Worm (Caenorhabditis elegans) whole organism, L4 larva: Measurements from ENCODE around the gene K01A6.4.
A peak's percentile ranks its signal among the peaks of the same experiment; 100 is the strongest.

Experiments used
- D1046.2 ChIP-seq: fragments of 200-800 bp; sonication (Bioruptor generic); IDR thresholded peaks from 2 replicates; pipeline ENCODE4 v1.3.6; 2022; ENCODE audit warnings: missing genetic modification characterization, missing compliant biosample characterization
- F10B5.3 ChIP-seq: sonication (generic microtip); optimal IDR thresholded peaks from 2 replicates; lab custom pipeline; 2016; ENCODE audit warnings: mild to moderate bottlenecking, missing genetic modification characterization, missing compliant biosample characterization
- F26F4.8 ChIP-seq: fragments of 200-800 bp; sonication (Bioruptor generic); conservative IDR thresholded peaks from 2 replicates; pipeline ENCODE4 v1.3.6; 2022; ENCODE audit warnings: missing genetic modification characterization, missing compliant biosample characterization
- F37D6.2 ChIP-seq: sonication (generic microtip); optimal IDR thresholded peaks from 2 replicates; lab custom pipeline; 2016; ENCODE audit warnings: mild to moderate bottlenecking, missing genetic modification characterization, missing compliant biosample characterization
- F49E8.2 ChIP-seq: sonication (generic microtip); optimal IDR thresholded peaks from 2 replicates; lab custom pipeline; 2016; ENCODE audit warnings: missing compliant biosample characterization, mild to moderate bottlenecking, missing genetic modification characterization, borderline replicate concordance
- Y5F2A.4 ChIP-seq: fragments of 200-800 bp; sonication (Bioruptor generic); optimal IDR thresholded peaks from 2 replicates; lab custom pipeline; 2018; ENCODE audit warnings: mild to moderate bottlenecking, missing genetic modification characterization, missing compliant biosample characterization
- Y75B8A.6 ChIP-seq: fragments of 200-800 bp; sonication (Bioruptor generic); IDR thresholded peaks from 2 replicates; pipeline ENCODE4 v1.3.6; 2022; ENCODE audit warnings: missing genetic modification reagents, missing genetic modification characterization, missing compliant biosample characterization
- ZK546.5 ChIP-seq, 2 experiments: sonication (generic microtip); optimal IDR thresholded peaks; 2 replicates each; lab custom pipeline; 2017; ENCODE audit warnings: missing biosample characterization in 2 of 2, missing genetic modification characterization in 2 of 2
- aha-1 ChIP-seq: fragments of 150-350 bp; peaks from one replicate; lab custom pipeline; 2014; ENCODE audit warnings: missing biosample characterization, missing genetic modification characterization
- aly-2 ChIP-seq: sonication (generic microtip); optimal IDR thresholded peaks from 2 replicates; lab custom pipeline; 2018; ENCODE audit warnings: missing biosample characterization, missing genetic modification characterization
- ceh-20 ChIP-seq: fragments of 200-800 bp; sonication (Bioruptor generic); IDR thresholded peaks from 2 replicates; pipeline ENCODE4 v1.3.6; 2022; ENCODE audit warnings: missing genetic modification reagents, missing genetic modification characterization, missing compliant biosample characterization
- ceh-62 ChIP-seq: sonication (generic microtip); optimal IDR thresholded peaks from 2 replicates; lab custom pipeline; 2017; ENCODE audit warnings: missing biosample characterization, missing genetic modification characterization
- ctbp-1 ChIP-seq: fragments of 200-800 bp; sonication (Bioruptor generic); IDR thresholded peaks from 2 replicates; pipeline ENCODE4 v1.3.6; 2022; ENCODE audit warnings: missing genetic modification reagents, missing genetic modification characterization, missing compliant biosample characterization
- daf-12 ChIP-seq: fragments of 150-350 bp; optimal IDR thresholded peaks from 2 replicates; lab custom pipeline; 2014; ENCODE audit warnings: missing biosample characterization, missing genetic modification reagents, missing genetic modification characterization
- daf-16 ChIP-seq, 3 experiments: sonication (generic microtip); optimal IDR thresholded peaks; 2 replicates each; lab custom pipeline; 2016 to 2017; ENCODE audit warnings: missing genetic modification characterization in 3 of 3, missing genetic modification reagents in 3 of 3, mild to moderate bottlenecking in 2 of 3, missing compliant biosample characterization in 2 of 3, missing biosample characterization in 1 of 3, moderate library complexity in 1 of 3
- daf-8 ChIP-seq: fragments of 200-800 bp; sonication (Bioruptor generic); IDR thresholded peaks from 2 replicates; pipeline ENCODE4 v1.3.6; 2022; ENCODE audit warnings: missing genetic modification characterization, missing compliant biosample characterization
- dmd-6 ChIP-seq: fragments of 200-800 bp; sonication (Bioruptor generic); IDR thresholded peaks from 2 replicates; pipeline ENCODE4 v1.3.6; 2022; ENCODE audit warnings: missing genetic modification reagents, missing genetic modification characterization, missing compliant biosample characterization
- dmd-8 ChIP-seq: fragments of 200-800 bp; sonication (Bioruptor generic); IDR thresholded peaks from 2 replicates; pipeline ENCODE4 v1.3.6; 2022; ENCODE audit warnings: missing genetic modification characterization, missing compliant biosample characterization
- dpl-1 ChIP-seq: fragments of 150-350 bp; optimal IDR thresholded peaks from 2 replicates; lab custom pipeline; 2014; ENCODE audit warnings: missing biosample characterization, missing genetic modification reagents, missing genetic modification characterization
- fkh-10 ChIP-seq: fragments of 150-350 bp; optimal IDR thresholded peaks from 2 replicates; lab custom pipeline; 2014; ENCODE audit warnings: missing biosample characterization, missing genetic modification reagents, missing genetic modification characterization
- hlh-11 ChIP-seq: fragments of 200-800 bp; sonication (Bioruptor generic); optimal IDR thresholded peaks from 2 replicates; lab custom pipeline; 2018; ENCODE audit warnings: mild to moderate bottlenecking, missing genetic modification characterization, missing compliant biosample characterization
- hlh-30 ChIP-seq: sonication (generic microtip); optimal IDR thresholded peaks from 2 replicates; lab custom pipeline; 2017; ENCODE audit warnings: antibody characterized with exemption, mild to moderate bottlenecking, missing genetic modification characterization, missing compliant biosample characterization; ENCODE audit not compliant: insufficient read depth
- hmg-1.1 ChIP-seq: fragments of 200-800 bp; sonication (Bioruptor generic); IDR thresholded peaks from 2 replicates; pipeline ENCODE4 v1.3.6; 2022; ENCODE audit warnings: missing genetic modification reagents, missing genetic modification characterization, missing compliant biosample characterization
- lin-1 ChIP-seq: fragments of 200-800 bp; sonication (Bioruptor generic); IDR thresholded peaks from 2 replicates; pipeline ENCODE4 v1.3.6; 2022; ENCODE audit warnings: missing genetic modification reagents, missing genetic modification characterization, missing compliant biosample characterization
- lin-13 ChIP-seq: fragments of 150-350 bp; optimal IDR thresholded peaks from 2 replicates; lab custom pipeline; 2014; ENCODE audit warnings: missing biosample characterization, missing genetic modification reagents, missing genetic modification characterization
- lin-15B ChIP-seq: fragments of 150-350 bp; sonication (generic microtip); optimal IDR thresholded peaks from 3 replicates; lab custom pipeline; 2014; ENCODE audit warnings: missing biosample characterization, missing genetic modification characterization
- lin-39 ChIP-seq: fragments of 150-350 bp; optimal IDR thresholded peaks from 2 replicates; lab custom pipeline; 2014; ENCODE audit warnings: missing biosample characterization, missing genetic modification reagents, missing genetic modification characterization
- mdl-1 ChIP-seq, 2 experiments: fragments of 150-350 bp in 1 of 2; sonication (generic microtip) in 1 of 2; optimal IDR thresholded peaks; 2 replicates each; lab custom pipeline; 2014 to 2017; ENCODE audit warnings: missing biosample characterization in 2 of 2, missing genetic modification characterization in 2 of 2
- mdt-29 ChIP-seq: fragments of 200-800 bp; sonication (Bioruptor generic); IDR thresholded peaks from 2 replicates; pipeline ENCODE4 v1.3.6; 2022; ENCODE audit warnings: missing genetic modification reagents, missing genetic modification characterization, missing compliant biosample characterization
- mep-1 ChIP-seq: fragments of 150-350 bp; sonication (generic microtip); optimal IDR thresholded peaks from 3 replicates; lab custom pipeline; 2014; ENCODE audit warnings: missing biosample characterization, missing genetic modification characterization
- mes-2 ChIP-seq: sonication (generic microtip); optimal IDR thresholded peaks from 2 replicates; lab custom pipeline; 2016; ENCODE audit warnings: missing genotype, mild to moderate bottlenecking, missing genetic modification characterization, missing compliant biosample characterization; ENCODE audit not compliant: poor library complexity, severe bottlenecking
- mxl-2 ChIP-seq: fragments of 200-800 bp; sonication (Bioruptor generic); conservative IDR thresholded peaks from 2 replicates; pipeline ENCODE4 v1.3.6; 2022; ENCODE audit warnings: missing genetic modification reagents, missing genetic modification characterization, missing compliant biosample characterization
- nhr-111 ChIP-seq: fragments of 200-800 bp; sonication (Bioruptor generic); optimal IDR thresholded peaks from 2 replicates; lab custom pipeline; 2018; ENCODE audit warnings: mild to moderate bottlenecking, missing genetic modification characterization, missing compliant biosample characterization
- nhr-28 ChIP-seq: fragments of 150-350 bp; optimal IDR thresholded peaks from 2 replicates; lab custom pipeline; 2014; ENCODE audit warnings: missing biosample characterization, missing genetic modification characterization
- nhr-41 ChIP-seq: fragments of 200-800 bp; sonication (Bioruptor generic); IDR thresholded peaks from 2 replicates; pipeline ENCODE4 v1.3.6; 2022; ENCODE audit warnings: missing genetic modification reagents, missing genetic modification characterization, missing compliant biosample characterization
- pqm-1 ChIP-seq: sonication (generic microtip); optimal IDR thresholded peaks from 2 replicates; lab custom pipeline; 2017; ENCODE audit warnings: missing biosample characterization, missing genetic modification characterization
- rbr-2 ChIP-seq: sonication (generic microtip); optimal IDR thresholded peaks from 2 replicates; lab custom pipeline; 2016; ENCODE audit warnings: missing genotype, missing genetic modification characterization, missing compliant biosample characterization
- saeg-2 ChIP-seq: fragments of 200-800 bp; sonication (Bioruptor generic); IDR thresholded peaks from 2 replicates; pipeline ENCODE4 v1.3.6; 2022; ENCODE audit warnings: missing genetic modification reagents, missing genetic modification characterization, missing compliant biosample characterization
- skn-1 ChIP-seq: fragments of 150-350 bp; optimal IDR thresholded peaks from 2 replicates; lab custom pipeline; 2014; ENCODE audit warnings: missing biosample characterization, missing genetic modification characterization
- tag-97 ChIP-seq: fragments of 200-800 bp; sonication (Bioruptor generic); IDR thresholded peaks from 2 replicates; pipeline ENCODE4 v1.3.6; 2022; ENCODE audit warnings: missing genetic modification characterization, missing compliant biosample characterization
- unc-130 ChIP-seq: sonication (generic microtip); optimal IDR thresholded peaks from 2 replicates; lab custom pipeline; 2016; ENCODE audit warnings: missing genetic modification reagents, missing genetic modification characterization, missing compliant biosample characterization
- unc-62 ChIP-seq, 3 experiments: fragments of 150-350 bp in 1 of 3; sonication (generic microtip); optimal IDR thresholded peaks in 2 of 3; peaks in 1 of 3; 1 replicate in 1 of 3; 2 replicates in 2 of 3; lab custom pipeline; 2014 to 2017; ENCODE audit warnings: missing biosample characterization in 3 of 3, missing genetic modification characterization in 3 of 3, missing genetic modification reagents in 3 of 3, missing genotype in 1 of 3
- zip-11 ChIP-seq: fragments of 200-800 bp; sonication (Bioruptor generic); IDR thresholded peaks from 2 replicates; pipeline ENCODE4 v1.3.6; 2022; ENCODE audit warnings: missing genetic modification characterization, missing compliant biosample characterization
- ztf-11 ChIP-seq: fragments of 150-350 bp; optimal IDR thresholded peaks from 2 replicates; lab custom pipeline; 2014; ENCODE audit warnings: missing biosample characterization, missing genetic modification characterization
- ztf-7 ChIP-seq: fragments of 150-350 bp; optimal IDR thresholded peaks from 2 replicates; lab custom pipeline; 2014; ENCODE audit warnings: missing biosample characterization, missing genetic modification characterization

The K01A6.4 gene

DNA sequence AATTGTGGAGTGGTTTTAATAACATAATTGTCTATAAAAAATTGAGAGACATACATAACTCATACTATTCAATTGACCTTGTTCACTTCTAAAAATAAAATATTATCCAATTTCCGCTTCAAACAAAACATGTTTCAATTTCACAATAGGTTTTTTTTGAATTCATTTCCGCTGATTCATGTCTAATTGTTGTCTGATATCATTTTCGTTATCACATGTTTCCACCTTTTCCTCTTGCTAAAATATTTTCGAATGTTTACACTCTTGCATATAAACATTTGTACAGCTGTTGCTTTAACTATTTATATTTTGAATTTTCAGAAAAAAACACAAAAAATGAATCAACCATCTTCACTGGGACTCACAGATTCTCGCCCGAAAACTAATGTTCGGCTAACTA lies 5.2 kb upstream of the K01A6.4 start, which contains the start of gene gem-4:
gem-4 (plus strand) TSS at position 301 of the 400 bp plus-strand sequence.
- TF ChIP-seq nhr-28 (tag; lab: Kevin White, UChicago), result peak; percentile 30
- TF ChIP-seq lin-39 (tag; lab: Kevin White, UChicago), result no peak

DNA sequence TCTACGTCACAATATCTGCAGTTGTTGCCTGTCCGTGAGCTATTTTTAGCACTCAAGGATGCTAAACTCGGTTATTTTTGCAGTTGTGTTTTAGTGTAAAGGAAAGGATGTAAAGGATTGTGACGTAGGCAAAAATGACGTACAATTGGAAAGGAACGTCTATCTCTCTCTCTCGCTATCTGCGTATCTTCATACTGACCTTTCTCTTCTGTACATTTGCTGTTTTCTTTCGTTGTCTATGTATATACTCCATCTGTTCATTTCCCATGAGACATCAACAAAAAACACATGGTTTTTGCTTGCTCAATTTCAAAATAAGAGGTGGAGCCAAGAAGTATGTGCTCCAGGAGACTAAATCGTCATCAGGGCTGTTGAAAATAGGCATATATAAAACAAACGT lies 4.2 kb upstream of the K01A6.4 start:
- TF ChIP-seq D1046.2 (GFP tag; lab: Robert Waterston, UW), result no peak
- TF ChIP-seq rbr-2, result peak; percentile 20
- no peak for TF ChIP-seq ztf-11 (tag; lab: Kevin White, UChicago)
- no peak for TF ChIP-seq lin-13 (GFP tag; lab: Kevin White, UChicago)
- TF ChIP-seq ctbp-1, result no peak
- no peak for TF ChIP-seq mep-1 (tag; lab: Kevin White, UChicago)
- TF ChIP-seq mdl-1 (tag; optimal IDR thresholded peaks at IDR 0.05; lab: Kevin White, UChicago), result peak in 1 of 2 experiments; percentile 52
- TF ChIP-seq tag-97, result no peak
- no peak for TF ChIP-seq unc-130 (GFP tag; lab: Kevin White, UChicago)
- no peak for TF ChIP-seq F49E8.2 (tag; lab: Kevin White, UChicago)
- no peak for TF ChIP-seq dpl-1 (GFP tag; lab: Kevin White, UChicago)
- TF ChIP-seq skn-1 (tag; lab: Kevin White, UChicago), result no peak
- TF ChIP-seq unc-62 (GFP tag; optimal IDR thresholded peaks at IDR 0.05 in 1 of 2; lab: Kevin White, UChicago), result peak in 1 of 2 experiments; percentile 71
- TF ChIP-seq unc-62 (tag; optimal IDR thresholded peaks at IDR 0.05; lab: Kevin White, UChicago), result no peak
- TF ChIP-seq saeg-2, result no peak
- TF ChIP-seq aly-2 (tag; lab: Kevin White, UChicago), result no peak
- 0 out of 2 replicates have a peak, but pooled peaks have one; percentile 13 for TF ChIP-seq dmd-6 (GFP tag; lab: Robert Waterston, UW)
- TF ChIP-seq Y75B8A.6 (GFP tag; lab: Robert Waterston, UW), result no peak
- no peak for TF ChIP-seq F37D6.2
- no peak for TF ChIP-seq lin-1 (GFP tag; lab: Robert Waterston, UW)
- TF ChIP-seq daf-16 (GFP tag; optimal IDR thresholded peaks at IDR 0.05; lab: Kevin White, UChicago), result peak in 1 of 2 experiments; percentile 88
- TF ChIP-seq daf-16 (tag; optimal IDR thresholded peaks at IDR 0.05; lab: Kevin White, UChicago), result no peak
- no peak for TF ChIP-seq nhr-41 (GFP tag; lab: Robert Waterston, UW)
- no peak for TF ChIP-seq mxl-2 (GFP tag; lab: Robert Waterston, UW)
- no peak for TF ChIP-seq F10B5.3 (tag; lab: Kevin White, UChicago)
- TF ChIP-seq mdt-29 (GFP tag; lab: Robert Waterston, UW), result no peak
- no peak for TF ChIP-seq F26F4.8 (GFP tag; lab: Robert Waterston, UW)
- no peak for TF ChIP-seq daf-12 (tag; lab: Kevin White, UChicago)
- no peak for TF ChIP-seq aha-1 (tag; lab: Kevin White, UChicago)
- no peak for TF ChIP-seq lin-15B
- no peak for TF ChIP-seq zip-11
- TF ChIP-seq ceh-20 (GFP tag; lab: Robert Waterston, UW), result 0 out of 2 replicates have a peak, but pooled peaks have one; percentile 22
- TF ChIP-seq ztf-7 (tag; lab: Kevin White, UChicago), result no peak
- no peak for TF ChIP-seq ceh-62 (tag; lab: Kevin White, UChicago)
- no peak for TF ChIP-seq dmd-8 (GFP tag; lab: Robert Waterston, UW)
- no peak for TF ChIP-seq hmg-1.1 (GFP tag; lab: Robert Waterston, UW)
- no peak for TF ChIP-seq nhr-111 (GFP tag; lab: Kevin White, UChicago)
- TF ChIP-seq daf-8 (GFP tag; lab: Robert Waterston, UW), result no peak
- peak; percentile 62 for TF ChIP-seq hlh-11
- TF ChIP-seq fkh-10, result no peak
- no peak for TF ChIP-seq pqm-1 (tag; lab: Kevin White, UChicago)
- TF ChIP-seq ZK546.5 (tag; optimal IDR thresholded peaks at IDR 0.05; lab: Kevin White, UChicago), result no peak
- TF ChIP-seq mes-2, result no peak
- TF ChIP-seq Y5F2A.4 (GFP tag; lab: Kevin White, UChicago), result no peak
- peak; percentile 63 for TF ChIP-seq hlh-30 (tag; lab: Kevin White, UChicago)
